In the genomic region with DNA sequence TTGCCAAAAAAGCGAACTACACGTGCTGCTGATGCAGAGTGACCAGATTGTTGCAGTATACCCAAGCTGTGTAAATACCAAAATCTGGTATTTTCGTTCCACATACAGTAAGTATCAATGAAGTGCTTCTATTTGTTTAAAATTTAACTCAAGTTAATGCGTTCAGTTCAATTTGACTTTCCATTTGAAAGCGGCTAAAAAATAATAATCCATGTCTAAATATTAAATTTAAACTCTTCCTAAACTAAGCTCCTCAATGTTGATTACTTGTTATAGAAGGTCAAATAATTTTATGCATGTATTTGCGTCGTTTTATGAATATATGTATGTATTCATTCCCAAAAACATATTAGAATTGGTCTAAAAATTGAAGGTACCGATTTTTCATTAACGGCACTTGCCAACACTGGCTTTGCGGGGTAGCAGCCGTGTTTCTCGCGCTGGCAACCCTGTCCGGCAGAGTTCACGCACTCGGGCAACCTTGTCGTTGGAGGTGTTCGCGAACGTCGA, we compare ENCODE assay signal across 1 fruit fly cellular context.
TF ChIP-seq lines count a peak whose summit lies in the region.

A gene (minus strand): TSS at position 44 of the 510 bp plus-strand sequence.
A gene (plus strand): TSS at position 481 of the 510 bp plus-strand sequence.

TF ChIP-seq in whole organism, embryonic, 481 proteins besides CTCF, POLR2A, EP300 and RAD21 (continued from another document and continues in another):
- TF ChIP-seq hb (GFP tag; IDR thresholded peaks at IDR 0.05; lab: Robert Waterston, UW; ENCODE audit: partially characterized antibody): no peak
- TF ChIP-seq pzg (GFP tag; optimal IDR thresholded peaks at IDR 0.05; lab: Kevin White, UChicago): peak; percentile 42
- peak; percentile 80 for TF ChIP-seq chn (GFP tag; optimal IDR thresholded peaks at IDR 0.05; lab: Kevin White, UChicago)
- TF ChIP-seq hth (optimal IDR thresholded peaks at IDR 0.05; lab: Kevin White, UChicago): no peak
- TF ChIP-seq fd102C (GFP tag; optimal IDR thresholded peaks at IDR 0.05; lab: Kevin White, UChicago): no peak
- peak; percentile 65 for TF ChIP-seq tx (GFP tag; optimal IDR thresholded peaks at IDR 0.05; lab: Kevin White, UChicago)
- peak; percentile 57 for TF ChIP-seq CG9609 (GFP tag; optimal IDR thresholded peaks at IDR 0.05; lab: Kevin White, UChicago)
- TF ChIP-seq Hr51 (GFP tag; optimal IDR thresholded peaks at IDR 0.05; lab: Kevin White, UChicago): peak; percentile 16 to 74
- peak; percentile 36 for TF ChIP-seq CG17328 (GFP tag; IDR thresholded peaks at IDR 0.05; lab: Robert Waterston, UW)
- no peak for TF ChIP-seq unc-4 (GFP tag; IDR thresholded peaks at IDR 0.05; lab: Robert Waterston, UW; ENCODE audit: partially characterized antibody)
- no peak for TF ChIP-seq crol (GFP tag; IDR thresholded peaks at IDR 0.05; lab: Robert Waterston, UW)
- TF ChIP-seq C15 (GFP tag; IDR thresholded peaks at IDR 0.05; lab: Robert Waterston, UW): 0 out of 3 replicates have a peak, but pooled peaks have one; percentile 25
- peak; percentile 76 for TF ChIP-seq CG13775 (GFP tag; optimal IDR thresholded peaks at IDR 0.05; lab: Kevin White, UChicago)
- TF ChIP-seq CG10959 (GFP tag; IDR thresholded peaks at IDR 0.05; lab: Robert Waterston, UW): no peak
- TF ChIP-seq CG13424 (tag; optimal IDR thresholded peaks at IDR 0.05; lab: Kevin White, UChicago): peak; percentile 74
- TF ChIP-seq sima (GFP tag; optimal IDR thresholded peaks at IDR 0.05; lab: Kevin White, UChicago): no peak
- TF ChIP-seq zen (tag; optimal IDR thresholded peaks at IDR 0.05; lab: Kevin White, UChicago): peak; percentile 40
- TF ChIP-seq Meics (GFP tag; optimal IDR thresholded peaks at IDR 0.05; lab: Kevin White, UChicago): peak; percentile 72
- peak; percentile 100 for TF ChIP-seq CG8290 (GFP tag; optimal IDR thresholded peaks at IDR 0.05; lab: Kevin White, UChicago)
- peak; percentile 98 to 100 for TF ChIP-seq CG8290 (tag; optimal IDR thresholded peaks at IDR 0.05; lab: Kevin White, UChicago)
- no peak for TF ChIP-seq CG6254 (GFP tag; optimal IDR thresholded peaks at IDR 0.05; lab: Kevin White, UChicago)
- peak in 1 of 2 experiments; percentile 45 for TF ChIP-seq insv (GFP tag; optimal IDR thresholded peaks at IDR 0.05; lab: Kevin White, UChicago)
- TF ChIP-seq seq (GFP tag; IDR thresholded peaks at IDR 0.05; lab: Robert Waterston, UW): peak; percentile 53
- peak; percentile 74 for TF ChIP-seq Side (GFP tag; optimal IDR thresholded peaks at IDR 0.05; lab: Kevin White, UChicago)
- TF ChIP-seq her (GFP tag; optimal IDR thresholded peaks at IDR 0.05; lab: Kevin White, UChicago): peak; percentile 40
- TF ChIP-seq gcm (GFP tag; optimal IDR thresholded peaks at IDR 0.05; lab: Kevin White, UChicago): peak; percentile 45
- TF ChIP-seq CG32772 (GFP tag; IDR thresholded peaks at IDR 0.05; lab: Robert Waterston, UW): peak; percentile 23
- peak; percentile 14 for TF ChIP-seq CG1792 (GFP tag; optimal IDR thresholded peaks at IDR 0.05; lab: Kevin White, UChicago)
- peak; percentile 38 for TF ChIP-seq CG10543 (GFP tag; optimal IDR thresholded peaks at IDR 0.05; lab: Kevin White, UChicago)
- peak; percentile 77 for TF ChIP-seq phol (tag; optimal IDR thresholded peaks at IDR 0.05; lab: Kevin White, UChicago)
- TF ChIP-seq CG10431 (GFP tag; optimal IDR thresholded peaks at IDR 0.05; lab: Kevin White, UChicago): peak; percentile 21
- peak; percentile 62 for TF ChIP-seq CG32532 (GFP tag; IDR thresholded peaks at IDR 0.05; lab: Robert Waterston, UW)
- TF ChIP-seq Nf-YA (GFP tag; IDR thresholded peaks at IDR 0.05; lab: Robert Waterston, UW): no peak
- peak; percentile 58 for TF ChIP-seq lmd (GFP tag; IDR thresholded peaks at IDR 0.05; lab: Robert Waterston, UW)
- no peak for TF ChIP-seq nau (GFP tag; optimal IDR thresholded peaks at IDR 0.05; lab: Kevin White, UChicago)
- TF ChIP-seq Hr39 (optimal IDR thresholded peaks at IDR 0.05; lab: Kevin White, UChicago): no peak
- TF ChIP-seq CG8388 (GFP tag; optimal IDR thresholded peaks at IDR 0.05; lab: Kevin White, UChicago): peak; percentile 61
- no peak for TF ChIP-seq CG12769 (tag; optimal IDR thresholded peaks at IDR 0.05; lab: Kevin White, UChicago)
- TF ChIP-seq Med (GFP tag; lab: Kevin White, UChicago): peak; percentile 92
- peak; percentile 52 for TF ChIP-seq klu (GFP tag; IDR thresholded peaks at IDR 0.05; lab: Robert Waterston, UW)
- peak; percentile 31 for TF ChIP-seq CG8089 (GFP tag; optimal IDR thresholded peaks at IDR 0.05; lab: Kevin White, UChicago)
- no peak for TF ChIP-seq CG2129 (GFP tag; IDR thresholded peaks at IDR 0.05; lab: Robert Waterston, UW; ENCODE audit: partially characterized antibody)
- peak; percentile 77 for TF ChIP-seq CG16815 (GFP tag; optimal IDR thresholded peaks at IDR 0.05; lab: Kevin White, UChicago)
- no peak for TF ChIP-seq exex (tag; optimal IDR thresholded peaks at IDR 0.05; lab: Kevin White, UChicago)
- no peak for TF ChIP-seq CG17612 (GFP tag; IDR thresholded peaks at IDR 0.05; lab: Robert Waterston, UW)
- no peak for TF ChIP-seq repo (GFP tag; optimal IDR thresholded peaks at IDR 0.05; lab: Kevin White, UChicago)
- TF ChIP-seq sens (GFP tag; lab: Kevin White, UChicago): peak; percentile 96
- TF ChIP-seq CG3281 (GFP tag; optimal IDR thresholded peaks at IDR 0.05; lab: Kevin White, UChicago): peak; percentile 71
- TF ChIP-seq br (optimal IDR thresholded peaks at IDR 0.05; lab: Kevin White, UChicago): no peak
- TF ChIP-seq CG15601 (tag; optimal IDR thresholded peaks at IDR 0.05; lab: Kevin White, UChicago): peak; percentile 65
- peak; percentile 80 for TF ChIP-seq Chrac-16 (GFP tag; optimal IDR thresholded peaks at IDR 0.05; lab: Kevin White, UChicago)
- peak; percentile 73 for TF ChIP-seq CG12104 (GFP tag; optimal IDR thresholded peaks at IDR 0.05; lab: Kevin White, UChicago)
- no peak for TF ChIP-seq Kr (GFP tag; optimal IDR thresholded peaks at IDR 0.05; lab: Kevin White, UChicago)
- TF ChIP-seq CoRest (tag; optimal IDR thresholded peaks at IDR 0.05; lab: Kevin White, UChicago): peak; percentile 85
- TF ChIP-seq eyg (GFP tag; optimal IDR thresholded peaks at IDR 0.05; lab: Kevin White, UChicago): peak; percentile 36
- peak; percentile 12 for TF ChIP-seq CG7271 (tag; optimal IDR thresholded peaks at IDR 0.05; lab: Kevin White, UChicago)
- TF ChIP-seq gem (tag; optimal IDR thresholded peaks at IDR 0.05; lab: Kevin White, UChicago): peak; percentile 85
- no peak for TF ChIP-seq ro (GFP tag; IDR thresholded peaks at IDR 0.05; lab: Robert Waterston, UW)
- TF ChIP-seq nerfin-1 (tag; optimal IDR thresholded peaks at IDR 0.05; lab: Kevin White, UChicago): peak; percentile 45
- TF ChIP-seq tll (GFP tag; optimal IDR thresholded peaks at IDR 0.05; lab: Kevin White, UChicago): no peak
- TF ChIP-seq CG12299 (tag; optimal IDR thresholded peaks at IDR 0.05; lab: Kevin White, UChicago): peak; percentile 42
- no peak for TF ChIP-seq ttk (GFP tag; IDR thresholded peaks at IDR 0.05; lab: Robert Waterston, UW)
- TF ChIP-seq CG16813 (GFP tag; IDR thresholded peaks at IDR 0.05; lab: Robert Waterston, UW; ENCODE audit: partially characterized antibody): no peak
- peak; percentile 64; the same call in 1 of the 2 replicates for TF ChIP-seq CG11247 (GFP tag; IDR thresholded peaks at IDR 0.05; lab: Robert Waterston, UW)
- no peak for TF ChIP-seq wek (GFP tag; optimal IDR thresholded peaks at IDR 0.05; lab: Kevin White, UChicago)
- TF ChIP-seq CG7357 (GFP tag; IDR thresholded peaks at IDR 0.05; lab: Robert Waterston, UW): peak; percentile 43; the same call in 1 of the 3 replicates
- TF ChIP-seq CG12391 (tag; optimal IDR thresholded peaks at IDR 0.05; lab: Kevin White, UChicago): peak; percentile 84
- no peak for TF ChIP-seq cg (GFP tag; optimal IDR thresholded peaks at IDR 0.05; lab: Kevin White, UChicago)
- no peak for TF ChIP-seq CG1832 (GFP tag; optimal IDR thresholded peaks at IDR 0.05; lab: Kevin White, UChicago)
- peak; percentile 54 for TF ChIP-seq Oaz (GFP tag; IDR thresholded peaks at IDR 0.05; lab: Robert Waterston, UW)
- peak; percentile 62 for TF ChIP-seq CG33557 (GFP tag; optimal IDR thresholded peaks at IDR 0.05; lab: Kevin White, UChicago)
- TF ChIP-seq Blimp-1 (GFP tag; optimal IDR thresholded peaks at IDR 0.05; lab: Kevin White, UChicago): peak; percentile 57
- no peak for TF ChIP-seq ERR (GFP tag; optimal IDR thresholded peaks at IDR 0.05; lab: Kevin White, UChicago)
- TF ChIP-seq CG11085 (GFP tag; IDR thresholded peaks at IDR 0.05; lab: Robert Waterston, UW): no peak
- TF ChIP-seq psq (GFP tag; optimal IDR thresholded peaks at IDR 0.05; lab: Kevin White, UChicago): peak; percentile 23
- peak; percentile 69 to 81 for TF ChIP-seq dpn (GFP tag; optimal IDR thresholded peaks at IDR 0.05; lab: Kevin White, UChicago)
- TF ChIP-seq Usf (GFP tag; optimal IDR thresholded peaks at IDR 0.05; lab: Kevin White, UChicago): peak; percentile 63
- peak; percentile 74 for TF ChIP-seq CG10209 (GFP tag; optimal IDR thresholded peaks at IDR 0.05; lab: Kevin White, UChicago)
- TF ChIP-seq CG13894 (tag; optimal IDR thresholded peaks at IDR 0.05; lab: Kevin White, UChicago): peak; percentile 76
- no peak for TF ChIP-seq gsb-n (tag; optimal IDR thresholded peaks at IDR 0.05; lab: Kevin White, UChicago)
- peak; percentile 59 for TF ChIP-seq Ada2b (GFP tag; IDR thresholded peaks at IDR 0.05; lab: Robert Waterston, UW)
- TF ChIP-seq CG3838 (GFP tag; optimal IDR thresholded peaks at IDR 0.05; lab: Kevin White, UChicago): peak; percentile 2
- TF ChIP-seq HHEX (GFP tag; optimal IDR thresholded peaks at IDR 0.05; lab: Kevin White, UChicago): peak; percentile 75
- TF ChIP-seq CG7963 (GFP tag; IDR thresholded peaks at IDR 0.05; lab: Robert Waterston, UW; ENCODE audit: partially characterized antibody): no peak
- peak; percentile 46 for TF ChIP-seq CG12744 (GFP tag; optimal IDR thresholded peaks at IDR 0.05; lab: Kevin White, UChicago)
- TF ChIP-seq H2.0 (GFP tag; IDR thresholded peaks at IDR 0.05; lab: Robert Waterston, UW): peak; percentile 64
- peak; percentile 27; the same call in 1 of the 2 replicates for TF ChIP-seq HLH3B (GFP tag; IDR thresholded peaks at IDR 0.05; lab: Robert Waterston, UW)
- TF ChIP-seq CG32767 (GFP tag; IDR thresholded peaks at IDR 0.05; lab: Robert Waterston, UW): peak; percentile 52; the same call in 1 of the 2 replicates
- peak; percentile 47 for TF ChIP-seq BtbVII (GFP tag; optimal IDR thresholded peaks at IDR 0.05; lab: Kevin White, UChicago)
- no peak for TF ChIP-seq Lpt (GFP tag; optimal IDR thresholded peaks at IDR 0.05; lab: Kevin White, UChicago)
- no peak for TF ChIP-seq abd-A (tag; optimal IDR thresholded peaks at IDR 0.05; lab: Kevin White, UChicago)
- TF ChIP-seq pum (GFP tag; optimal IDR thresholded peaks at IDR 0.05; lab: Kevin White, UChicago): peak; percentile 78
- peak; percentile 93 for TF ChIP-seq CG10267 (tag; optimal IDR thresholded peaks at IDR 0.05; lab: Kevin White, UChicago)
- peak; percentile 70 for TF ChIP-seq bcd (GFP tag; optimal IDR thresholded peaks at IDR 0.05; lab: Kevin White, UChicago)
- TF ChIP-seq CG2199 (GFP tag; IDR thresholded peaks at IDR 0.05; lab: Robert Waterston, UW): no peak
- TF ChIP-seq dimm (GFP tag; IDR thresholded peaks at IDR 0.05; lab: Robert Waterston, UW): no peak
- peak; percentile 64 for TF ChIP-seq Sin3A (optimal IDR thresholded peaks at IDR 0.05; lab: Kevin White, UChicago)
- TF ChIP-seq Camta (GFP tag; optimal IDR thresholded peaks at IDR 0.05; lab: Kevin White, UChicago): peak; percentile 71
- TF ChIP-seq trem (tag; optimal IDR thresholded peaks at IDR 0.05; lab: Kevin White, UChicago): peak; percentile 56
- peak; percentile 12 for TF ChIP-seq CG10274 (GFP tag; optimal IDR thresholded peaks at IDR 0.05; lab: Kevin White, UChicago)
- no peak for TF ChIP-seq NC2α (GFP tag; optimal IDR thresholded peaks at IDR 0.05; lab: Kevin White, UChicago)
- no peak for TF ChIP-seq Hmx (GFP tag; optimal IDR thresholded peaks at IDR 0.05; lab: Kevin White, UChicago)
- TF ChIP-seq dysf (GFP tag; IDR thresholded peaks at IDR 0.05; lab: Robert Waterston, UW): peak; percentile 56; the same call in 2 of the 3 replicates
- peak; percentile 59 for TF ChIP-seq pnt (GFP tag; optimal IDR thresholded peaks at IDR 0.05; lab: Kevin White, UChicago)
- TF ChIP-seq Atf3 (GFP tag; optimal IDR thresholded peaks at IDR 0.05; lab: Kevin White, UChicago): peak; percentile 53
- TF ChIP-seq CG13296 (GFP tag; optimal IDR thresholded peaks at IDR 0.05; lab: Kevin White, UChicago): peak; percentile 7
- peak; percentile 31 for TF ChIP-seq lbe (GFP tag; optimal IDR thresholded peaks at IDR 0.05; lab: Kevin White, UChicago)
- TF ChIP-seq ssp (GFP tag; IDR thresholded peaks at IDR 0.05; lab: Robert Waterston, UW): peak; percentile 51; the same call in 1 of the 2 replicates
- TF ChIP-seq Ets97D (GFP tag; optimal IDR thresholded peaks at IDR 0.05; lab: Kevin White, UChicago): peak; percentile 66
- TF ChIP-seq stc (GFP tag; IDR thresholded peaks at IDR 0.05; lab: Robert Waterston, UW): 0 out of 2 replicates have a peak, but pooled peaks have one; percentile 36
- no peak for TF ChIP-seq aop (GFP tag; IDR thresholded peaks at IDR 0.05; lab: Robert Waterston, UW)
- peak; percentile 46 for TF ChIP-seq CG8924 (tag; optimal IDR thresholded peaks at IDR 0.05; lab: Kevin White, UChicago)
- TF ChIP-seq H15 (GFP tag; IDR thresholded peaks at IDR 0.05; lab: Robert Waterston, UW): peak; percentile 42; the same call in 1 of the 3 replicates
- TF ChIP-seq stwl (tag; optimal IDR thresholded peaks at IDR 0.05; lab: Kevin White, UChicago): peak; percentile 86
- no peak for TF ChIP-seq yki (optimal IDR thresholded peaks at IDR 0.05; lab: Kevin White, UChicago)
- no peak for TF ChIP-seq CG11398 (GFP tag; optimal IDR thresholded peaks at IDR 0.05; lab: Kevin White, UChicago)
- TF ChIP-seq cato (GFP tag; optimal IDR thresholded peaks at IDR 0.05; lab: Kevin White, UChicago; ENCODE audit: borderline replicate concordance): peak; percentile 59
- TF ChIP-seq CG7987 (GFP tag; optimal IDR thresholded peaks at IDR 0.05; lab: Kevin White, UChicago): peak; percentile 15
- no peak for TF ChIP-seq CG15011 (GFP tag; optimal IDR thresholded peaks at IDR 0.05; lab: Kevin White, UChicago)
- TF ChIP-seq CG18599 (GFP tag; optimal IDR thresholded peaks at IDR 0.05; lab: Kevin White, UChicago): peak; percentile 71
- TF ChIP-seq Aef1 (GFP tag; IDR thresholded peaks at IDR 0.05; lab: Robert Waterston, UW): peak; percentile 56
- peak; percentile 49 for TF ChIP-seq CG1233 (GFP tag; optimal IDR thresholded peaks at IDR 0.05; lab: Kevin White, UChicago)
- TF ChIP-seq YL-1 (GFP tag; optimal IDR thresholded peaks at IDR 0.05; lab: Kevin White, UChicago): peak; percentile 37
- TF ChIP-seq Dbx (GFP tag; IDR thresholded peaks at IDR 0.05; lab: Robert Waterston, UW): no peak
- TF ChIP-seq CG17361 (GFP tag; IDR thresholded peaks at IDR 0.05; lab: Robert Waterston, UW): peak; percentile 84; the same call in 2 of the 3 replicates
